Fruit fly (Drosophila melanogaster) whole organism, prepupa: Measurements from ENCODE around the gene Unr.

Experiments
- Blimp-1 ChIP-seq: fragments of 200-800 bp; sonication (Bioruptor generic); optimal IDR thresholded peaks from 3 replicates; lab custom pipeline; 2017; ENCODE audit warnings: missing biosample characterization, missing genetic modification characterization, mild to moderate bottlenecking, moderate library complexity, missing genetic modification reagents
- CG10631 ChIP-seq: fragments of 200-800 bp; sonication (Bioruptor generic); optimal IDR thresholded peaks from 2 replicates; lab custom pipeline; 2016; ENCODE audit warnings: missing biosample characterization, missing genetic modification characterization
- CG10669 ChIP-seq: fragments of 200-800 bp; sonication (Bioruptor generic); optimal IDR thresholded peaks from 3 replicates; lab custom pipeline; 2018; ENCODE audit warnings: missing biosample characterization, mild to moderate bottlenecking, missing genetic modification characterization, moderate library complexity
- CG11294 ChIP-seq: fragments of 200-800 bp; sonication (Bioruptor generic); IDR thresholded peaks from 2 replicates; pipeline ENCODE4 v1.3.6; 2022; ENCODE audit warnings: missing biosample characterization, missing genetic modification characterization
- CG11762 ChIP-seq: fragments of 200-800 bp; sonication (Bioruptor generic); optimal IDR thresholded peaks from 3 replicates; lab custom pipeline; 2016; ENCODE audit warnings: missing biosample characterization, missing genetic modification characterization; ENCODE audit not compliant: insufficient read depth
- CG11902 ChIP-seq: fragments of 200-800 bp; sonication (Bioruptor generic); optimal IDR thresholded peaks from 3 replicates; lab custom pipeline; 2016; ENCODE audit warnings: missing biosample characterization, missing genetic modification characterization
- CG15336 ChIP-seq: fragments of 200-800 bp; sonication (Bioruptor generic); IDR thresholded peaks from 2 replicates; pipeline ENCODE4 v1.3.6; 2022; ENCODE audit warnings: missing biosample characterization, missing genetic modification characterization
- CG3032 ChIP-seq: fragments of 200-800 bp; optimal IDR thresholded peaks from 2 replicates; lab custom pipeline; 2019; ENCODE audit warnings: missing biosample characterization, mild to moderate bottlenecking, missing genetic modification characterization, moderate library complexity
- CG32006 ChIP-seq: fragments of 200-800 bp; sonication (Bioruptor generic); optimal IDR thresholded peaks from 3 replicates; lab custom pipeline; 2017; ENCODE audit warnings: missing biosample characterization, mild to moderate bottlenecking, missing genetic modification characterization
- CG34406 ChIP-seq: fragments of 200-800 bp; sonication (Bioruptor generic); optimal IDR thresholded peaks from 3 replicates; lab custom pipeline; 2016; ENCODE audit warnings: missing biosample characterization, missing genetic modification characterization
- CG4318 ChIP-seq: fragments of 200-800 bp; sonication (Bioruptor generic); optimal IDR thresholded peaks from 3 replicates; lab custom pipeline; 2017; ENCODE audit warnings: missing biosample characterization, mild to moderate bottlenecking, missing genetic modification characterization
- CG6163 ChIP-seq: fragments of 200-800 bp; sonication (Bioruptor generic); IDR thresholded peaks from 3 replicates; pipeline ENCODE4 v1.3.6; 2022; ENCODE audit warnings: missing biosample characterization, missing genetic modification characterization
- CG6276 ChIP-seq: fragments of 200-800 bp; sonication (Bioruptor generic); optimal IDR thresholded peaks from 2 replicates; lab custom pipeline; 2017; ENCODE audit warnings: missing biosample characterization, mild to moderate bottlenecking, missing genetic modification characterization
- CG6792 ChIP-seq: fragments of 200-800 bp; sonication (Bioruptor generic); optimal IDR thresholded peaks from 3 replicates; lab custom pipeline; 2016; ENCODE audit warnings: missing biosample characterization, missing genetic modification characterization
- CG6808 ChIP-seq: fragments of 200-800 bp; sonication (Bioruptor generic); optimal IDR thresholded peaks from 3 replicates; lab custom pipeline; 2017; ENCODE audit warnings: missing biosample characterization, missing genetic modification characterization, mild to moderate bottlenecking, moderate library complexity, missing genetic modification reagents
- CG7368 ChIP-seq: fragments of 200-800 bp; sonication (Bioruptor generic); optimal IDR thresholded peaks from 3 replicates; lab custom pipeline; 2016; ENCODE audit warnings: missing biosample characterization, missing genetic modification characterization
- CG8119 ChIP-seq: fragments of 200-800 bp; sonication (Bioruptor generic); IDR thresholded peaks from 3 replicates; pipeline ENCODE4 v1.3.6; 2022; ENCODE audit warnings: missing biosample characterization, missing genetic modification characterization
- CG8319 ChIP-seq: fragments of 200-800 bp; sonication (Bioruptor generic); optimal IDR thresholded peaks from 3 replicates; lab custom pipeline; 2016; ENCODE audit warnings: missing biosample characterization, missing genetic modification characterization
- CG8632 ChIP-seq: fragments of 200-800 bp; sonication (Bioruptor generic); optimal IDR thresholded peaks from 3 replicates; lab custom pipeline; 2016; ENCODE audit warnings: missing biosample characterization, missing genetic modification characterization
- CG9139 ChIP-seq: fragments of 200-800 bp; sonication (Bioruptor generic); optimal IDR thresholded peaks from 3 replicates; lab custom pipeline; 2017; ENCODE audit warnings: missing biosample characterization, mild to moderate bottlenecking, missing genetic modification characterization
- Eip75B ChIP-seq: fragments of 200-800 bp; sonication (Bioruptor generic); optimal IDR thresholded peaks from 3 replicates; lab custom pipeline; 2016; ENCODE audit warnings: missing biosample characterization, missing genetic modification characterization
- Eip78C ChIP-seq: fragments of 200-800 bp; sonication (Bioruptor generic); peaks from one replicate; lab custom pipeline; 2016; ENCODE audit warnings: missing biosample characterization, missing genetic modification characterization
- Ets21C ChIP-seq: fragments of 200-800 bp; sonication (Bioruptor generic); optimal IDR thresholded peaks from 3 replicates; lab custom pipeline; 2016; ENCODE audit warnings: missing biosample characterization, missing genetic modification characterization
- Gug ChIP-seq: fragments of 200-800 bp; sonication (Bioruptor generic); IDR thresholded peaks from 2 replicates; pipeline ENCODE4 v1.3.6; 2022; ENCODE audit warnings: missing biosample characterization, missing genetic modification characterization
- Hr38 ChIP-seq: sonication (Bioruptor generic); optimal IDR thresholded peaks from 2 replicates; lab custom pipeline; 2016; ENCODE audit warnings: missing biosample characterization, missing genetic modification characterization
- Hr39 ChIP-seq: fragments of 200-800 bp; sonication (Bioruptor generic); optimal IDR thresholded peaks from 2 replicates; lab custom pipeline; 2016; ENCODE audit warnings: missing biosample characterization, missing genetic modification characterization
- Hr4 ChIP-seq: fragments of 200-800 bp; sonication (Bioruptor generic); optimal IDR thresholded peaks from 3 replicates; lab custom pipeline; 2016; ENCODE audit warnings: missing biosample characterization, missing genetic modification characterization
- Met ChIP-seq: fragments of 200-800 bp; sonication (Bioruptor generic); optimal IDR thresholded peaks from 3 replicates; lab custom pipeline; 2016; ENCODE audit warnings: missing biosample characterization, missing genetic modification characterization
- Smox ChIP-seq: fragments of 200-800 bp; sonication (Bioruptor generic); optimal IDR thresholded peaks from 3 replicates; lab custom pipeline; 2016; ENCODE audit warnings: missing biosample characterization, missing genetic modification characterization
- Sox102F ChIP-seq: fragments of 200-800 bp; sonication (Bioruptor generic); optimal IDR thresholded peaks from 2 replicates; lab custom pipeline; 2016; ENCODE audit warnings: missing biosample characterization, mild to moderate bottlenecking, missing genetic modification characterization
- Sox14 ChIP-seq: fragments of 200-800 bp; sonication (Bioruptor generic); optimal IDR thresholded peaks from 3 replicates; lab custom pipeline; 2016; ENCODE audit warnings: missing biosample characterization, missing genetic modification characterization
- Sox15 ChIP-seq: fragments of 200-800 bp; sonication (Bioruptor generic); optimal IDR thresholded peaks from 3 replicates; lab custom pipeline; 2016; ENCODE audit warnings: missing biosample characterization, missing genetic modification characterization
- achi ChIP-seq: fragments of 200-800 bp; sonication (Bioruptor generic); optimal IDR thresholded peaks from 3 replicates; lab custom pipeline; 2016; ENCODE audit warnings: missing biosample characterization, missing genetic modification characterization
- cyc ChIP-seq: fragments of 200-800 bp; sonication (Bioruptor generic); optimal IDR thresholded peaks from 3 replicates; lab custom pipeline; 2016; ENCODE audit warnings: missing biosample characterization, missing genetic modification characterization
- dsx ChIP-seq: fragments of 200-800 bp; optimal IDR thresholded peaks from 3 replicates; lab custom pipeline; 2019; ENCODE audit warnings: missing biosample characterization, mild to moderate bottlenecking, missing genetic modification characterization, moderate library complexity; ENCODE audit not compliant: poor library complexity, severe bottlenecking
- eg ChIP-seq: fragments of 200-800 bp; sonication (Bioruptor generic); IDR thresholded peaks from 3 replicates; pipeline ENCODE4 v1.3.6; 2022; ENCODE audit warnings: missing biosample characterization, missing genetic modification characterization
- esn ChIP-seq: fragments of 200-800 bp; sonication (Bioruptor generic); optimal IDR thresholded peaks from 2 replicates; lab custom pipeline; 2016; ENCODE audit warnings: missing biosample characterization, mild to moderate bottlenecking, missing genetic modification characterization, moderate library complexity
- fd59A ChIP-seq: fragments of 200-800 bp; sonication (Bioruptor generic); optimal IDR thresholded peaks from 2 replicates; lab custom pipeline; 2017; ENCODE audit warnings: missing biosample characterization, mild to moderate bottlenecking, missing genetic modification characterization, missing genetic modification reagents
- fd85E ChIP-seq: fragments of 200-800 bp; sonication (Bioruptor generic); optimal IDR thresholded peaks from 3 replicates; lab custom pipeline; 2016; ENCODE audit warnings: missing biosample characterization, missing genetic modification characterization
- fkh ChIP-seq: fragments of 200-800 bp; sonication (Bioruptor generic); optimal IDR thresholded peaks from 3 replicates; lab custom pipeline; 2017; ENCODE audit warnings: missing biosample characterization, mild to moderate bottlenecking, missing genetic modification characterization, moderate library complexity
- lz ChIP-seq: fragments of 200-800 bp; sonication (Bioruptor generic); optimal IDR thresholded peaks from 3 replicates; lab custom pipeline; 2016; ENCODE audit warnings: missing biosample characterization, missing genetic modification characterization
- net ChIP-seq: fragments of 200-800 bp; sonication (Bioruptor generic); optimal IDR thresholded peaks from 3 replicates; lab custom pipeline; 2016; ENCODE audit warnings: missing biosample characterization, missing genetic modification characterization
- pdm3 ChIP-seq: fragments of 200-800 bp; sonication (Bioruptor generic); optimal IDR thresholded peaks from 3 replicates; lab custom pipeline; 2016; ENCODE audit warnings: missing biosample characterization, missing genetic modification characterization
- salr ChIP-seq, 2 experiments: fragments of 200-800 bp; sonication (Bioruptor generic); optimal IDR thresholded peaks; 3 replicates each; lab custom pipeline; 2016 to 2018; ENCODE audit warnings: missing biosample characterization in 2 of 2, missing genetic modification characterization in 2 of 2, mild to moderate bottlenecking in 1 of 2
- ss ChIP-seq, 2 experiments: fragments of 200-800 bp; sonication (Bioruptor generic); optimal IDR thresholded peaks; 2 replicates in 1 of 2; 3 replicates in 1 of 2; lab custom pipeline; 2017 to 2018; ENCODE audit warnings: mild to moderate bottlenecking in 2 of 2, missing biosample characterization in 2 of 2, missing genetic modification characterization in 2 of 2, moderate library complexity in 1 of 2
- topi ChIP-seq: fragments of 200-800 bp; sonication (Bioruptor generic); optimal IDR thresholded peaks from 3 replicates; lab custom pipeline; 2016; ENCODE audit warnings: missing biosample characterization, missing genetic modification characterization
- vri ChIP-seq: fragments of 200-800 bp; sonication (Bioruptor generic); optimal IDR thresholded peaks from 3 replicates; lab custom pipeline; 2016; ENCODE audit warnings: missing biosample characterization, mild to moderate bottlenecking, missing genetic modification characterization

Gene Unr

dm6 chr3L:8445027-8445426, 2.8 kb upstream of the Unr start (continued):
- TF ChIP-seq eg: no peak
- peak; percentile 39 for TF ChIP-seq Eip75B (GFP tag; lab: Kevin White, UChicago)
- no peak for TF ChIP-seq Sox102F
- no peak for TF ChIP-seq CG6163 (GFP tag; lab: Robert Waterston, UW)
- TF ChIP-seq CG8632 (GFP tag; lab: Kevin White, UChicago): no peak
- peak; percentile 25 for TF ChIP-seq Met (GFP tag; lab: Kevin White, UChicago)
- TF ChIP-seq CG11294 (GFP tag; lab: Robert Waterston, UW): no peak
- no peak for TF ChIP-seq CG7368 (GFP tag; lab: Kevin White, UChicago)
- peak; percentile 35 for TF ChIP-seq esn (GFP tag; lab: Kevin White, UChicago)
- TF ChIP-seq Sox14 (GFP tag; lab: Kevin White, UChicago): no peak
- TF ChIP-seq CG8119 (GFP tag; lab: Robert Waterston, UW): no peak
- no peak for TF ChIP-seq vri (GFP tag; lab: Kevin White, UChicago)
- TF ChIP-seq topi (GFP tag; lab: Kevin White, UChicago): peak; percentile 29
- TF ChIP-seq fd85E (GFP tag; lab: Kevin White, UChicago): no peak
- TF ChIP-seq Gug (GFP tag; lab: Robert Waterston, UW): no peak
- no peak for TF ChIP-seq Blimp-1 (GFP tag; lab: Kevin White, UChicago)
- TF ChIP-seq CG32006 (GFP tag; lab: Kevin White, UChicago): no peak
- TF ChIP-seq dsx (GFP tag; lab: Kevin White, UChicago): peak; percentile 5
- TF ChIP-seq CG11762 (GFP tag; lab: Kevin White, UChicago): peak; percentile 31
- peak; percentile 44 for TF ChIP-seq fkh (GFP tag; lab: Kevin White, UChicago)
- no peak for TF ChIP-seq CG6276 (GFP tag; lab: Kevin White, UChicago)
- peak; percentile 39; the same call in 1 of the 2 replicates for TF ChIP-seq CG15336
- no peak for TF ChIP-seq CG6792 (GFP tag; lab: Kevin White, UChicago)
- no peak for TF ChIP-seq Sox15
- TF ChIP-seq Ets21C (GFP tag; lab: Kevin White, UChicago): no peak
- TF ChIP-seq net: no peak
- TF ChIP-seq CG11902 (GFP tag; lab: Kevin White, UChicago): peak; percentile 9
- no peak for TF ChIP-seq lz (GFP tag; lab: Kevin White, UChicago)
- TF ChIP-seq salr (GFP tag; optimal IDR thresholded peaks at IDR 0.05; lab: Kevin White, UChicago): no peak
- TF ChIP-seq Hr38 (GFP tag; lab: Kevin White, UChicago): no peak
- no peak for TF ChIP-seq CG4318
- TF ChIP-seq Smox (GFP tag; lab: Kevin White, UChicago): no peak
- TF ChIP-seq Hr4 (GFP tag; lab: Kevin White, UChicago): no peak
- TF ChIP-seq CG10669: peak; percentile 46
- TF ChIP-seq CG6808: peak; percentile 12
- no peak for TF ChIP-seq CG8319 (GFP tag; lab: Kevin White, UChicago)
- TF ChIP-seq achi (GFP tag; lab: Kevin White, UChicago): peak; percentile 1

dm6 chr3L:8440771-8441549, 1.2 kb downstream of the Unr start:
- peak; percentile 99 for TF ChIP-seq CG6276 (GFP tag; lab: Kevin White, UChicago)
- TF ChIP-seq Sox15: no peak
- peak; percentile 99 for TF ChIP-seq ss (GFP tag; optimal IDR thresholded peaks at IDR 0.05; lab: Kevin White, UChicago)
- TF ChIP-seq CG10631 (GFP tag; lab: Kevin White, UChicago): peak; percentile 34
- TF ChIP-seq Gug (GFP tag; lab: Robert Waterston, UW): no peak
- no peak for TF ChIP-seq vri (GFP tag; lab: Kevin White, UChicago)
- TF ChIP-seq Hr39 (GFP tag; lab: Kevin White, UChicago): no peak
- peak; percentile 71 for TF ChIP-seq fkh (GFP tag; lab: Kevin White, UChicago)
- TF ChIP-seq CG11902 (GFP tag; lab: Kevin White, UChicago): no peak
- peak; percentile 45 for TF ChIP-seq Blimp-1 (GFP tag; lab: Kevin White, UChicago)
- peak; percentile 24 for TF ChIP-seq CG11762 (GFP tag; lab: Kevin White, UChicago)
- TF ChIP-seq CG3032 (tag; lab: Kevin White, UChicago): peak; percentile 93
- peak; percentile 81 for TF ChIP-seq fd59A
- peak; percentile 83 for TF ChIP-seq Eip78C (GFP tag; lab: Kevin White, UChicago)
- TF ChIP-seq achi (GFP tag; lab: Kevin White, UChicago): peak; percentile 51
- peak; percentile 79 for TF ChIP-seq CG34406 (GFP tag; lab: Kevin White, UChicago)
- peak; percentile 86 to 89 for TF ChIP-seq salr (GFP tag; optimal IDR thresholded peaks at IDR 0.05; lab: Kevin White, UChicago)
- no peak for TF ChIP-seq cyc (GFP tag; lab: Kevin White, UChicago)
- TF ChIP-seq esn (GFP tag; lab: Kevin White, UChicago): peak; percentile 17
- no peak for TF ChIP-seq CG6792 (GFP tag; lab: Kevin White, UChicago)
- peak; percentile 95 for TF ChIP-seq dsx (GFP tag; lab: Kevin White, UChicago)
- TF ChIP-seq CG4318: no peak
- peak; percentile 56 for TF ChIP-seq Sox102F
- TF ChIP-seq CG8119 (GFP tag; lab: Robert Waterston, UW): peak; percentile 96
- TF ChIP-seq CG9139 (GFP tag; lab: Kevin White, UChicago): peak; percentile 98
- peak; percentile 69 for TF ChIP-seq pdm3 (GFP tag; lab: Kevin White, UChicago)
